Worm (Caenorhabditis elegans) whole organism, late embryonic: ENCODE measurements around the gene msp-40.

Source experiments
- T23F11.4 ChIP-seq: fragments of 200-800 bp; sonication (Bioruptor generic); optimal IDR thresholded peaks from 2 replicates; lab custom pipeline; 2018; ENCODE audit warnings: mild to moderate bottlenecking, missing genetic modification characterization, missing compliant biosample characterization
- ama-1 ChIP-seq: fragments of 150-350 bp; optimal IDR thresholded peaks from 2 replicates; lab custom pipeline; 2014
- ceh-18 ChIP-seq: sonication (generic microtip); optimal IDR thresholded peaks from 2 replicates; lab custom pipeline; 2016; ENCODE audit warnings: missing genetic modification characterization, missing compliant biosample characterization
- ceh-19 ChIP-seq: fragments of 200-800 bp; sonication (Bioruptor generic); optimal IDR thresholded peaks from 2 replicates; lab custom pipeline; 2018; ENCODE audit warnings: mild to moderate bottlenecking, missing genetic modification characterization, missing compliant biosample characterization
- fkh-10 ChIP-seq: fragments of 150-350 bp; optimal IDR thresholded peaks from 2 replicates; lab custom pipeline; 2014; ENCODE audit warnings: missing biosample characterization, missing genetic modification reagents, missing genetic modification characterization
- hlh-30 ChIP-seq: sonication (generic microtip); optimal IDR thresholded peaks from 2 replicates; lab custom pipeline; 2017; ENCODE audit warnings: antibody characterized with exemption, missing genetic modification characterization, missing compliant biosample characterization; ENCODE audit not compliant: insufficient read depth
- hlh-6 ChIP-seq: sonication (generic microtip); optimal IDR thresholded peaks from 2 replicates; lab custom pipeline; 2016; ENCODE audit warnings: missing genotype, missing genetic modification characterization, missing compliant biosample characterization
- nfya-1 ChIP-seq: sonication (generic microtip); optimal IDR thresholded peaks from 2 replicates; lab custom pipeline; 2017; ENCODE audit warnings: missing genetic modification characterization, mild to moderate bottlenecking, missing compliant biosample characterization, antibody characterized with exemption, moderate library complexity
- nhr-11 ChIP-seq: fragments of 150-350 bp; optimal IDR thresholded peaks from 2 replicates; lab custom pipeline; 2014; ENCODE audit warnings: missing biosample characterization, missing genetic modification characterization
- npax-4 ChIP-seq: sonication (generic microtip); optimal IDR thresholded peaks from 2 replicates; lab custom pipeline; 2016; ENCODE audit warnings: missing genetic modification characterization, missing compliant biosample characterization
- sdc-2 ChIP-seq: sonication (generic microtip); optimal IDR thresholded peaks from 2 replicates; lab custom pipeline; 2016; ENCODE audit warnings: missing genotype, missing genetic modification characterization, missing compliant biosample characterization
- unc-86 ChIP-seq: sonication (generic microtip); optimal IDR thresholded peaks from 2 replicates; lab custom pipeline; 2016; ENCODE audit warnings: missing genetic modification characterization, missing compliant biosample characterization
- zip-5 ChIP-seq: sonication (generic microtip); optimal IDR thresholded peaks from 2 replicates; lab custom pipeline; 2016; ENCODE audit warnings: missing genetic modification characterization, missing compliant biosample characterization

ce11 chrII:4849885-4850284 lies 24.7 kb downstream of the msp-40 start, which contains the start of gene T23B7.3:
- TF ChIP-seq nhr-11 (tag; lab: Kevin White, UChicago) (no peak), unc-86 (tag; lab: Kevin White, UChicago) (no peak), npax-4 (no peak), nfya-1 (tag; lab: Kevin White, UChicago) (no peak), zip-5 (tag; lab: Kevin White, UChicago) (no peak), T23F11.4 (no peak), ceh-19 (no peak), hlh-30 (no peak), ama-1 (lab: Kevin White, UChicago) (no peak), hlh-6 (tag; lab: Kevin White, UChicago) (no peak), sdc-2 (tag; lab: Kevin White, UChicago) (no peak), fkh-10 (no peak), ceh-18 (tag; lab: Kevin White, UChicago) (no peak)
